Fruit fly (Drosophila melanogaster) whole organism, wandering third instar larva: ENCODE data around the gene CG33120.

ENCODE experiments used
- CrebA ChIP-seq: fragments of 200-800 bp; sonication (Bioruptor generic); optimal IDR thresholded peaks from 2 replicates; lab custom pipeline; 2016; ENCODE audit warnings: missing biosample characterization, mild to moderate bottlenecking, missing genetic modification characterization, borderline replicate concordance
- GATAd ChIP-seq: sonication (Bioruptor generic); optimal IDR thresholded peaks from 2 replicates; lab custom pipeline; 2016; ENCODE audit warnings: missing biosample characterization, missing genetic modification characterization
- Hnf4 ChIP-seq: fragments of 200-800 bp; sonication (Bioruptor generic); optimal IDR thresholded peaks from 2 replicates; lab custom pipeline; 2016; ENCODE audit warnings: missing biosample characterization, mild to moderate bottlenecking, missing genetic modification characterization
- Hr78 ChIP-seq: fragments of >200 bp; optimal IDR thresholded peaks from 2 replicates; lab custom pipeline; 2017; ENCODE audit warnings: missing biosample characterization, missing genetic modification characterization
- Hr83 ChIP-seq: fragments of 200-300 bp; sonication (Bioruptor generic); optimal IDR thresholded peaks from 2 replicates; lab custom pipeline; 2016; ENCODE audit warnings: missing biosample characterization, mild to moderate bottlenecking, missing genetic modification characterization, moderate library complexity; ENCODE audit not compliant: poor library complexity, severe bottlenecking
- Rel ChIP-seq, 2 experiments: fragments of 200-800 bp; sonication (Bioruptor generic) in 1 of 2; optimal IDR thresholded peaks; 2 replicates in 1 of 2; 3 replicates in 1 of 2; lab custom pipeline; 2016 to 2019; ENCODE audit warnings: mild to moderate bottlenecking in 2 of 2, missing biosample characterization in 2 of 2, missing genetic modification characterization in 2 of 2, moderate library complexity in 1 of 2
- br ChIP-seq: fragments of 200-800 bp; sonication (Bioruptor generic); optimal IDR thresholded peaks from 2 replicates; lab custom pipeline; 2016; ENCODE audit warnings: missing biosample characterization, missing genetic modification characterization
- brk ChIP-seq: fragments of 200-800 bp; sonication (Bioruptor generic); optimal IDR thresholded peaks from 2 replicates; lab custom pipeline; 2016; ENCODE audit warnings: missing biosample characterization, mild to moderate bottlenecking, missing genetic modification characterization
- dmrt93B ChIP-seq: fragments of 200-800 bp; sonication (Bioruptor generic); optimal IDR thresholded peaks from 2 replicates; lab custom pipeline; 2018; ENCODE audit warnings: missing biosample characterization, mild to moderate bottlenecking, missing genetic modification characterization
- dsf ChIP-seq: sonication (Bioruptor generic); optimal IDR thresholded peaks from 2 replicates; lab custom pipeline; 2016; ENCODE audit warnings: missing biosample characterization, missing genetic modification characterization, borderline replicate concordance
- rgr ChIP-seq: fragments of 200-800 bp; sonication (Bioruptor generic); optimal IDR thresholded peaks from 3 replicates; lab custom pipeline; 2016; ENCODE audit warnings: missing biosample characterization, mild to moderate bottlenecking, missing genetic modification characterization

DNA sequence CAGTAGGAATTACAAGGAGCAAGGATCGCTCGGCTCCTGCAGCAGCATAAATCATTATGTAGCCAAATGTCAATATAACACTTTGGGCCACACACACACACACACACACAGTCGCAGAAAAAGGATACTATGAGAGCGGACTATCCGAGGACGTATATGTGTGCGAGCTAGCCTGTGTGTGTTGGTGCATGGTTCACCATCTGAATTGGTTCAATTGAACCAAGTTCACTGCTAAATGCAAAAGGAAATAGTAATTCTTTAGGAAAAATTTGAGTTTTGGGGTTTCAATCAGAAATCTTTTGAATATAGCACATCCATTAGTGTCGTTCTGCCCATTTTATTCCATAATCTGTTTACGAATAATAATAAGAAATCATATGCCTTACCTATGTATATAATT is 1.8 kb upstream of the CG33120 start:
- TF ChIP-seq Hr78 (no peak), Rel (GFP tag; optimal IDR thresholded peaks at IDR 0.05; lab: Kevin White, UChicago) (no peak), Rel (tag; optimal IDR thresholded peaks at IDR 0.05; lab: Kevin White, UChicago) (no peak), CrebA (GFP tag; lab: Kevin White, UChicago) (no peak), Hnf4 (GFP tag; lab: Kevin White, UChicago) (no peak), brk (GFP tag; lab: Kevin White, UChicago) (no peak), GATAd (GFP tag; lab: Kevin White, UChicago) (no peak), dsf (no peak), dmrt93B (GFP tag; lab: Kevin White, UChicago) (no peak), rgr (GFP tag; lab: Kevin White, UChicago) (no peak), Hr83 (GFP tag; lab: Kevin White, UChicago) (no peak), br (GFP tag; lab: Kevin White, UChicago) (no peak)
